Worm (Caenorhabditis elegans): ENCODE data around the gene F18F11.4.

DNA sequence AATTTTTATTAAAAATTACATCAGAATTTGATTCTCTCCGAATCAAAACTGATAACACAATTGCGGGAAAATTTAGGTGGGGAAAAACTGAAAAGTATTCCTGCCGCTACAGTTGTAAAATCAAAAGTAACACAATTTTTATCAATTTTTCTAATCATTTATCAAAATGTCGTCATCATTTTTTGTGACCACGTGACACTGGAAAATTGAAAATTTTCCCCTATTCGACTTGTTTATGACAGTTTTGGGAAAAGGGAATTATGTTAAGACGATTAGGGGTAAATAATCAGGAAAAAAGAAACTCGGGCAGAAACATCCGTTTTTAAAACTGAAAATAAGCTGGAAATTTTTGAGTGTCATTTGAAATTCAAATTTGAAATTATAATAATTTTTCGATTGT, 33.8 kb upstream of the F18F11.4 start:
- no peak for TF ChIP-seq ama-1 (optimal IDR thresholded peaks at IDR 0.05)
- no peak for TF ChIP-seq snpc-4 (tag; optimal IDR thresholded peaks at IDR 0.05)
- no peak for TF ChIP-seq R02D3.7 (tag; optimal IDR thresholded peaks at IDR 0.05)
- no peak for TF ChIP-seq nhr-77 (tag; optimal IDR thresholded peaks at IDR 0.05)
- no peak for TF ChIP-seq egl-27 (tag; optimal IDR thresholded peaks at IDR 0.05)
- TF ChIP-seq ceh-16 (tag; optimal IDR thresholded peaks at IDR 0.05) = no peak
- TF ChIP-seq elt-1 (tag; optimal IDR thresholded peaks at IDR 0.05) = no peak
- TF ChIP-seq skn-1 (tag; optimal IDR thresholded peaks at IDR 0.05) = peak; percentile 47

Measured in whole organism, L3 larva.